Fruit fly (Drosophila melanogaster) whole organism, wandering third instar larva: ENCODE measurements around the gene CG32694.

Source experiments
- CG32264 ChIP-seq: fragments of 200-800 bp; sonication (Bioruptor generic); optimal IDR thresholded peaks from 2 replicates; lab custom pipeline; 2016; ENCODE audit warnings: missing biosample characterization, missing genetic modification characterization
- Hr83 ChIP-seq: fragments of 200-300 bp; sonication (Bioruptor generic); optimal IDR thresholded peaks from 2 replicates; lab custom pipeline; 2016; ENCODE audit warnings: missing biosample characterization, mild to moderate bottlenecking, missing genetic modification characterization, moderate library complexity; ENCODE audit not compliant: poor library complexity, severe bottlenecking
- Myc ChIP-seq: fragments of >200 bp; optimal IDR thresholded peaks from 2 replicates; lab custom pipeline; 2017
- ey ChIP-seq: fragments of 200-800 bp; sonication (Bioruptor generic); optimal IDR thresholded peaks from 2 replicates; lab custom pipeline; 2016; ENCODE audit warnings: missing biosample characterization, missing genetic modification characterization
- psq ChIP-seq: fragments of 200-800 bp; sonication (Bioruptor generic); optimal IDR thresholded peaks from 3 replicates; lab custom pipeline; 2017; ENCODE audit warnings: missing biosample characterization, mild to moderate bottlenecking, missing genetic modification characterization, moderate library complexity
- usp ChIP-seq: fragments of >200 bp; optimal IDR thresholded peaks from 2 replicates; lab custom pipeline; 2017; ENCODE audit warnings: missing biosample characterization, missing genetic modification characterization
- woc ChIP-seq: sonication (Bioruptor generic); optimal IDR thresholded peaks from 2 replicates; lab custom pipeline; 2016; ENCODE audit warnings: missing biosample characterization, mild to moderate bottlenecking, missing genetic modification characterization

DNA sequence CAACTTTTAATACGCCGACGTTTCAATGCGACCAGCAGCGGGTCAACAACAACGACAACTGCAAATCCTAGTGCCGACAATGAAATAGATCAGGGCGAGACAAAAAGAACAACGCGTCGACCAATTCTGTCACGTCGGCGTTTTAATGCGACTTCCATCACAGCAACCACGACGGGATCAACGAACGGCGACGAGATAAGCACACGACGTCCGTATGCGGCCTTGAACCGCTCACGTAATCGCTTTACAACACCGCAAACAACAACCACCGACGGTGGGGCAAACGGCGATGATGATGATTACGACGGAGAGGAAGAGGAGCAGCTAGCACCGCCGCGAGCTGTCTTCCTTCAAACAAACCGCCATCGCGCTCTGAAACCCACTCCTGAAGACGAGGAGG is 50.0 kb downstream of the CG32694 start:
- TF ChIP-seq psq (GFP tag; lab: Kevin White, UChicago) (no peak), usp (GFP tag; lab: Kevin White, UChicago) (no peak), CG32264 (no peak), Myc (lab: Kevin White, UChicago) (no peak), Hr83 (GFP tag; lab: Kevin White, UChicago) (no peak), ey (GFP tag; lab: Kevin White, UChicago) (no peak), woc (no peak)
